Fruit fly (Drosophila melanogaster) whole organism, prepupa: Measurements from ENCODE around the gene CG10654.

Experiments
- Blimp-1 ChIP-seq: fragments of 200-800 bp; sonication (Bioruptor generic); optimal IDR thresholded peaks from 3 replicates; lab custom pipeline; 2017; ENCODE audit warnings: missing biosample characterization, missing genetic modification characterization, mild to moderate bottlenecking, moderate library complexity, missing genetic modification reagents
- CG10669 ChIP-seq: fragments of 200-800 bp; sonication (Bioruptor generic); optimal IDR thresholded peaks from 3 replicates; lab custom pipeline; 2018; ENCODE audit warnings: missing biosample characterization, mild to moderate bottlenecking, missing genetic modification characterization, moderate library complexity
- CG16779 ChIP-seq: fragments of 200-800 bp; sonication (Bioruptor generic); optimal IDR thresholded peaks from 3 replicates; lab custom pipeline; 2017; ENCODE audit warnings: missing biosample characterization, mild to moderate bottlenecking, missing genetic modification characterization
- CG6163 ChIP-seq: fragments of 200-800 bp; sonication (Bioruptor generic); IDR thresholded peaks from 3 replicates; pipeline ENCODE4 v1.3.6; 2022; ENCODE audit warnings: missing biosample characterization, missing genetic modification characterization
- CG6808 ChIP-seq: fragments of 200-800 bp; sonication (Bioruptor generic); optimal IDR thresholded peaks from 3 replicates; lab custom pipeline; 2017; ENCODE audit warnings: missing biosample characterization, missing genetic modification characterization, mild to moderate bottlenecking, moderate library complexity, missing genetic modification reagents
- CG6854 ChIP-seq: fragments of 200-800 bp; sonication (Bioruptor generic); optimal IDR thresholded peaks from 2 replicates; lab custom pipeline; 2017; ENCODE audit warnings: missing biosample characterization, mild to moderate bottlenecking, missing genetic modification characterization
- Eip75B ChIP-seq: fragments of 200-800 bp; sonication (Bioruptor generic); optimal IDR thresholded peaks from 3 replicates; lab custom pipeline; 2016; ENCODE audit warnings: missing biosample characterization, missing genetic modification characterization
- Gug ChIP-seq: fragments of 200-800 bp; sonication (Bioruptor generic); IDR thresholded peaks from 2 replicates; pipeline ENCODE4 v1.3.6; 2022; ENCODE audit warnings: missing biosample characterization, missing genetic modification characterization
- Hr38 ChIP-seq: sonication (Bioruptor generic); optimal IDR thresholded peaks from 2 replicates; lab custom pipeline; 2016; ENCODE audit warnings: missing biosample characterization, missing genetic modification characterization
- dsx ChIP-seq: fragments of 200-800 bp; optimal IDR thresholded peaks from 3 replicates; lab custom pipeline; 2019; ENCODE audit warnings: missing biosample characterization, mild to moderate bottlenecking, missing genetic modification characterization, moderate library complexity; ENCODE audit not compliant: poor library complexity, severe bottlenecking

DNA sequence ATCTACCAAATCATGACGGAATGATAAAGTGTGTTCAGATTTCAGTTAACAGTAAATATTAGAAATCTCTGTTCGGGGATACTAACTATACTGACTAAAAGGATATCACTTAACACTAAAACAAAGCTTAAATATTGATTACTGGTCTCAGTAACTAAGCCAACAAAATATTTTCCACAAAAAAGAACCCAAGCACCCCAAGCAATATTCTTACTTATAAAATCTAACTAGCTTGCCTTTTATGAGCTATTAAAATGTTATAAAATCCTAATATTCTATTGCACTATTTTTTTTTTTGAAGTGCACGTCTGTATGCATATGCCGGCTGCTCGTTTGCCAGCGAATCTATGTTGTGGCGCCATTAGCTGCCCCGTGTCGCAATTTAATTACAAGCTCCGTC lies 41.8 kb upstream of the CG10654 start:
- TF ChIP-seq CG6163 (GFP tag; lab: Robert Waterston, UW), result no peak
- TF ChIP-seq Eip75B (GFP tag; lab: Kevin White, UChicago), result no peak
- no peak for TF ChIP-seq CG6854 (GFP tag; lab: Kevin White, UChicago)
- TF ChIP-seq Blimp-1 (GFP tag; lab: Kevin White, UChicago), result no peak
- TF ChIP-seq CG10669 (GFP tag; lab: Kevin White, UChicago), result no peak
- TF ChIP-seq Hr38 (GFP tag; lab: Kevin White, UChicago), result no peak
- no peak for TF ChIP-seq CG6808 (GFP tag; lab: Kevin White, UChicago)
- no peak for TF ChIP-seq CG16779 (tag; lab: Kevin White, UChicago)
- no peak for TF ChIP-seq Gug
- no peak for TF ChIP-seq dsx (GFP tag; lab: Kevin White, UChicago)
